Worm (Caenorhabditis elegans) whole organism, L2 larva: ENCODE data around the gene samp-1.

Experiments
- C34F6.9 ChIP-seq: fragments of 150-350 bp; optimal IDR thresholded peaks from 2 replicates; lab custom pipeline; 2014; ENCODE audit warnings: missing biosample characterization, missing genetic modification characterization
- F13H6.1 ChIP-seq: sonication (generic microtip); optimal IDR thresholded peaks from 2 replicates; lab custom pipeline; 2016; ENCODE audit warnings: missing genetic modification characterization, missing compliant biosample characterization
- R02D3.7 ChIP-seq: fragments of 150-350 bp; optimal IDR thresholded peaks from 2 replicates; lab custom pipeline; 2014; ENCODE audit warnings: missing biosample characterization, missing genetic modification characterization
- Y55F3AM.14 ChIP-seq: fragments of 200-800 bp; sonication (Bioruptor generic); optimal IDR thresholded peaks from 2 replicates; lab custom pipeline; 2018; ENCODE audit warnings: mild to moderate bottlenecking, missing genetic modification characterization, missing compliant biosample characterization
- ZK546.5 ChIP-seq: sonication (generic microtip); optimal IDR thresholded peaks from 2 replicates; lab custom pipeline; 2017; ENCODE audit warnings: missing biosample characterization, missing genetic modification characterization
- alr-1 ChIP-seq: fragments of 150-350 bp; optimal IDR thresholded peaks from 2 replicates; lab custom pipeline; 2014; ENCODE audit warnings: missing biosample characterization, missing genetic modification characterization
- aly-2 ChIP-seq: fragments of 150-350 bp; optimal IDR thresholded peaks from 2 replicates; lab custom pipeline; 2014; ENCODE audit warnings: missing biosample characterization, missing genetic modification characterization
- ama-1 ChIP-seq: fragments of 150-350 bp; optimal IDR thresholded peaks from 2 replicates; lab custom pipeline; 2018; ENCODE audit warnings: inconsistent platforms
- blmp-1 ChIP-seq: sonication (generic microtip); optimal IDR thresholded peaks from 2 replicates; lab custom pipeline; 2017; ENCODE audit warnings: missing genetic modification characterization, mild to moderate bottlenecking, missing compliant biosample characterization, antibody characterized with exemption, moderate library complexity; ENCODE audit not compliant: insufficient read depth
- ceh-16 ChIP-seq: fragments of 150-350 bp; optimal IDR thresholded peaks from 2 replicates; lab custom pipeline; 2014; ENCODE audit warnings: missing biosample characterization, missing genetic modification characterization
- ceh-82 ChIP-seq: fragments of 150-350 bp; optimal IDR thresholded peaks from 2 replicates; lab custom pipeline; 2014; ENCODE audit warnings: missing biosample characterization, missing genetic modification characterization
- crh-2 ChIP-seq: sonication (generic microtip); optimal IDR thresholded peaks from 2 replicates; lab custom pipeline; 2017; ENCODE audit warnings: missing biosample characterization, missing genetic modification characterization
- dmd-4 ChIP-seq: sonication (generic microtip); optimal IDR thresholded peaks from 2 replicates; lab custom pipeline; 2017; ENCODE audit warnings: missing biosample characterization, missing genetic modification characterization
- elt-1 ChIP-seq: fragments of 150-350 bp; optimal IDR thresholded peaks from 2 replicates; lab custom pipeline; 2014; ENCODE audit warnings: missing biosample characterization, missing genetic modification characterization
- elt-3 ChIP-seq: sonication (generic microtip); optimal IDR thresholded peaks from 2 replicates; lab custom pipeline; 2017; ENCODE audit warnings: missing biosample characterization, missing genetic modification characterization
- fos-1 ChIP-seq: fragments of 150-350 bp; optimal IDR thresholded peaks from 2 replicates; lab custom pipeline; 2014; ENCODE audit warnings: missing biosample characterization, missing genetic modification characterization
- gmeb-1 ChIP-seq: fragments of 150-350 bp; optimal IDR thresholded peaks from 2 replicates; lab custom pipeline; 2014; ENCODE audit warnings: missing biosample characterization, missing genetic modification characterization
- lin-11 ChIP-seq: fragments of 150-350 bp; sonication (generic microtip); optimal IDR thresholded peaks from 2 replicates; lab custom pipeline; 2014; ENCODE audit warnings: missing biosample characterization, missing genetic modification characterization, inconsistent platforms, mixed read lengths
- lin-13 ChIP-seq: fragments of 150-350 bp; optimal IDR thresholded peaks from 2 replicates; lab custom pipeline; 2014; ENCODE audit warnings: missing biosample characterization, missing genetic modification reagents, missing genetic modification characterization
- lin-39 ChIP-seq: fragments of 150-350 bp; optimal IDR thresholded peaks from 2 replicates; lab custom pipeline; 2014; ENCODE audit warnings: missing biosample characterization, missing genetic modification reagents, missing genetic modification characterization
- lsy-2 ChIP-seq, 2 experiments: fragments of 150-350 bp in 1 of 2; sonication (generic microtip) in 1 of 2; optimal IDR thresholded peaks; 2 replicates each; lab custom pipeline; 2014 to 2017; ENCODE audit warnings: missing biosample characterization in 2 of 2, missing genetic modification characterization in 2 of 2
- mbf-1 ChIP-seq: sonication (generic microtip); optimal IDR thresholded peaks from 2 replicates; lab custom pipeline; 2017; ENCODE audit warnings: missing biosample characterization, missing genetic modification characterization
- mdl-1 ChIP-seq, 2 experiments: fragments of 150-350 bp in 1 of 2; sonication (generic microtip) in 1 of 2; optimal IDR thresholded peaks; 2 replicates each; lab custom pipeline; 2017; ENCODE audit warnings: missing biosample characterization in 2 of 2, missing genetic modification characterization in 2 of 2
- nhr-10 ChIP-seq: sonication (generic microtip); optimal IDR thresholded peaks from 2 replicates; lab custom pipeline; 2017; ENCODE audit warnings: missing biosample characterization, missing genetic modification characterization
- nhr-12 ChIP-seq: fragments of 150-350 bp; optimal IDR thresholded peaks from 2 replicates; lab custom pipeline; 2014; ENCODE audit warnings: missing biosample characterization, missing genetic modification characterization
- nhr-129 ChIP-seq: fragments of 150-350 bp; optimal IDR thresholded peaks from 2 replicates; lab custom pipeline; 2014; ENCODE audit warnings: missing biosample characterization, missing genetic modification characterization
- nhr-21 ChIP-seq: fragments of 150-350 bp; optimal IDR thresholded peaks from 2 replicates; lab custom pipeline; 2014; ENCODE audit warnings: missing biosample characterization, missing genetic modification characterization
- nhr-237 ChIP-seq: fragments of 150-350 bp; optimal IDR thresholded peaks from 2 replicates; lab custom pipeline; 2014; ENCODE audit warnings: missing biosample characterization, missing genetic modification characterization
- nhr-25 ChIP-seq: fragments of 150-350 bp; sonication (generic microtip); optimal IDR thresholded peaks from 3 replicates; lab custom pipeline; 2014; ENCODE audit warnings: missing biosample characterization, missing genetic modification characterization
- nhr-6 ChIP-seq: fragments of 150-350 bp; optimal IDR thresholded peaks from 2 replicates; lab custom pipeline; 2014; ENCODE audit warnings: missing biosample characterization, missing genetic modification characterization
- nhr-77 ChIP-seq: fragments of 150-350 bp; optimal IDR thresholded peaks from 2 replicates; lab custom pipeline; 2014; ENCODE audit warnings: missing biosample characterization, missing genetic modification characterization
- peb-1 ChIP-seq: fragments of 150-350 bp; optimal IDR thresholded peaks from 2 replicates; lab custom pipeline; 2014; ENCODE audit warnings: missing biosample characterization, missing genetic modification characterization
- sem-4 ChIP-seq: fragments of 150-350 bp; optimal IDR thresholded peaks from 2 replicates; lab custom pipeline; 2014; ENCODE audit warnings: missing biosample characterization, missing genetic modification reagents, missing genetic modification characterization
- skn-1 ChIP-seq: sonication (generic microtip); optimal IDR thresholded peaks from 2 replicates; lab custom pipeline; 2017; ENCODE audit warnings: missing biosample characterization, missing genetic modification characterization
- sma-3 ChIP-seq: sonication (generic microtip); optimal IDR thresholded peaks from 2 replicates; lab custom pipeline; 2016; ENCODE audit warnings: missing genetic modification reagents, missing genetic modification characterization, missing compliant biosample characterization
- sma-9 ChIP-seq, 2 experiments: fragments of 150-350 bp in 1 of 2; sonication (generic microtip) in 1 of 2; optimal IDR thresholded peaks; 2 replicates each; lab custom pipeline; 2014 to 2016; ENCODE audit warnings: missing genetic modification characterization in 2 of 2, mild to moderate bottlenecking in 1 of 2, missing biosample characterization in 1 of 2, missing compliant biosample characterization in 1 of 2, missing genetic modification reagents in 1 of 2, moderate library complexity in 1 of 2
- snpc-4 ChIP-seq: fragments of 150-350 bp; optimal IDR thresholded peaks from 2 replicates; lab custom pipeline; 2014; ENCODE audit warnings: missing biosample characterization, missing genetic modification characterization
- unc-39 ChIP-seq: fragments of 150-350 bp; optimal IDR thresholded peaks from 2 replicates; lab custom pipeline; 2014; ENCODE audit warnings: missing biosample characterization, missing genetic modification characterization
- unc-55 ChIP-seq: fragments of 150-350 bp; sonication (generic microtip); optimal IDR thresholded peaks from 3 replicates; lab custom pipeline; 2014; ENCODE audit warnings: missing biosample characterization, missing genetic modification reagents, missing genetic modification characterization
- unc-62 ChIP-seq: fragments of 150-350 bp; optimal IDR thresholded peaks from 2 replicates; lab custom pipeline; 2014; ENCODE audit warnings: missing biosample characterization, missing genetic modification reagents, missing genetic modification characterization
- zag-1 ChIP-seq: fragments of 150-350 bp; optimal IDR thresholded peaks from 2 replicates; lab custom pipeline; 2014; ENCODE audit warnings: missing biosample characterization, missing genetic modification characterization
- ztf-11 ChIP-seq: sonication (generic microtip); optimal IDR thresholded peaks from 2 replicates; lab custom pipeline; 2017; ENCODE audit warnings: missing biosample characterization, missing genetic modification characterization
- ztf-4 ChIP-seq: fragments of 150-350 bp; optimal IDR thresholded peaks from 2 replicates; lab custom pipeline; 2014; ENCODE audit warnings: missing biosample characterization, missing genetic modification characterization

Gene samp-1

ce11 chrII:11345570-11346029 lies 42.9 kb downstream of the samp-1 start, which contains the start of gene nduf-11 (continued):
- no peak for TF ChIP-seq elt-3 (tag; lab: Kevin White, UChicago)
- TF ChIP-seq Y55F3AM.14 (GFP tag; lab: Kevin White, UChicago) = no peak
- TF ChIP-seq nhr-12 (tag; lab: Kevin White, UChicago) = no peak
- TF ChIP-seq snpc-4 (tag; lab: Kevin White, UChicago) = peak; percentile 71
- TF ChIP-seq sma-9 (GFP tag; optimal IDR thresholded peaks at IDR 0.05; lab: Kevin White, UChicago) = peak; percentile 91
- no peak for TF ChIP-seq sma-9 (tag; optimal IDR thresholded peaks at IDR 0.05; lab: Kevin White, UChicago)
- peak; percentile 67 for TF ChIP-seq lin-11
- TF ChIP-seq unc-39 = no peak
- TF ChIP-seq nhr-237 = peak; percentile 55
- TF ChIP-seq unc-55 (GFP tag; lab: Kevin White, UChicago) = peak; percentile 95
- TF ChIP-seq aly-2 (tag; lab: Kevin White, UChicago) = no peak
- TF ChIP-seq nhr-77 = no peak
- no peak for TF ChIP-seq mbf-1
- TF ChIP-seq ceh-82 = peak; percentile 13
- TF ChIP-seq elt-1 (tag; lab: Kevin White, UChicago) = no peak
- no peak for TF ChIP-seq dmd-4
- peak; percentile 88 to 94 for TF ChIP-seq lsy-2 (tag; optimal IDR thresholded peaks at IDR 0.05; lab: Kevin White, UChicago)
- peak; percentile 10 for TF ChIP-seq ZK546.5 (tag; lab: Kevin White, UChicago)

- TF ChIP-seq ztf-11 (tag; lab: Kevin White, UChicago) (no peak), ceh-82 (no peak), nhr-12 (tag; lab: Kevin White, UChicago) (no peak), dmd-4 (no peak), R02D3.7 (tag; lab: Kevin White, UChicago) (no peak), ztf-4 (peak; percentile 71), skn-1 (tag; lab: Kevin White, UChicago) (peak; percentile 73), Y55F3AM.14 (GFP tag; lab: Kevin White, UChicago) (no peak), nhr-21 (tag; lab: Kevin White, UChicago) (peak; percentile 79), peb-1 (no peak), C34F6.9 (tag; lab: Kevin White, UChicago) (peak; percentile 85), sma-9 (GFP tag; optimal IDR thresholded peaks at IDR 0.05; lab: Kevin White, UChicago) (peak; percentile 65), sma-9 (tag; optimal IDR thresholded peaks at IDR 0.05; lab: Kevin White, UChicago) (no peak), nhr-6 (tag; lab: Kevin White, UChicago) (peak; percentile 79), sma-3 (GFP tag; lab: Kevin White, UChicago) (peak; percentile 62), F13H6.1 (tag; lab: Kevin White, UChicago) (peak; percentile 80), ama-1 (lab: Kevin White, UChicago) (no peak), sem-4 (tag; lab: Kevin White, UChicago) (peak; percentile 64), nhr-129 (tag; lab: Kevin White, UChicago) (peak; percentile 68), unc-39 (no peak), fos-1 (tag; lab: Kevin White, UChicago) (peak; percentile 47), mdl-1 (tag; optimal IDR thresholded peaks at IDR 0.05; lab: Kevin White, UChicago) (peak in 1 of 2 experiments; percentile 18), crh-2 (tag; lab: Kevin White, UChicago) (peak; percentile 89), nhr-10 (tag; lab: Kevin White, UChicago) (peak; percentile 50), ceh-16 (peak; percentile 23), gmeb-1 (tag; lab: Kevin White, UChicago) (peak; percentile 89), lsy-2 (tag; optimal IDR thresholded peaks at IDR 0.05; lab: Kevin White, UChicago) (peak; percentile 45 to 78), unc-55 (GFP tag; lab: Kevin White, UChicago) (peak; percentile 63), blmp-1 (tag; lab: Kevin White, UChicago) (peak; percentile 44), lin-11 (peak; percentile 42), nhr-25 (peak; percentile 70), nhr-237 (no peak), snpc-4 (tag; lab: Kevin White, UChicago) (peak; percentile 51), alr-1 (tag; lab: Kevin White, UChicago) (no peak), ZK546.5 (tag; lab: Kevin White, UChicago) (no peak), zag-1 (peak; percentile 34), unc-62 (GFP tag; lab: Kevin White, UChicago) (no peak), lin-13 (GFP tag; lab: Kevin White, UChicago) (peak; percentile 39), lin-39 (tag; lab: Kevin White, UChicago) (no peak)
- TF ChIP-seq, all 48 proteins: peak for 24
These were observed 45.3 kb downstream of the samp-1 start, which contains the start of the genes B0491.6 and pigm-1 for ce11 chrII:11347878-11348556. Gene B0491.6 (minus strand): TSS chrII:11348343. Gene pigm-1 (plus strand): TSS chrII:11348445.
